Fruit fly (Drosophila melanogaster) whole organism, prepupa: ENCODE results near the gene CG14314.

Experiments used
- CG10631 ChIP-seq: fragments of 200-800 bp; sonication (Bioruptor generic); optimal IDR thresholded peaks from 2 replicates; lab custom pipeline; 2016; ENCODE audit warnings: missing biosample characterization, missing genetic modification characterization
- CG10669 ChIP-seq: fragments of 200-800 bp; sonication (Bioruptor generic); optimal IDR thresholded peaks from 3 replicates; lab custom pipeline; 2018; ENCODE audit warnings: missing biosample characterization, mild to moderate bottlenecking, missing genetic modification characterization, moderate library complexity
- CG11294 ChIP-seq: fragments of 200-800 bp; sonication (Bioruptor generic); IDR thresholded peaks from 2 replicates; pipeline ENCODE4 v1.3.6; 2022; ENCODE audit warnings: missing biosample characterization, missing genetic modification characterization
- CG11762 ChIP-seq: fragments of 200-800 bp; sonication (Bioruptor generic); optimal IDR thresholded peaks from 3 replicates; lab custom pipeline; 2016; ENCODE audit warnings: missing biosample characterization, missing genetic modification characterization; ENCODE audit not compliant: insufficient read depth
- CG11902 ChIP-seq: fragments of 200-800 bp; sonication (Bioruptor generic); optimal IDR thresholded peaks from 3 replicates; lab custom pipeline; 2016; ENCODE audit warnings: missing biosample characterization, missing genetic modification characterization
- CG15336 ChIP-seq: fragments of 200-800 bp; sonication (Bioruptor generic); IDR thresholded peaks from 2 replicates; pipeline ENCODE4 v1.3.6; 2022; ENCODE audit warnings: missing biosample characterization, missing genetic modification characterization
- CG1621 ChIP-seq: fragments of 200-800 bp; sonication (Bioruptor generic); optimal IDR thresholded peaks from 3 replicates; lab custom pipeline; 2018; ENCODE audit warnings: missing biosample characterization, mild to moderate bottlenecking, missing genetic modification characterization
- CG16779 ChIP-seq: fragments of 200-800 bp; sonication (Bioruptor generic); optimal IDR thresholded peaks from 3 replicates; lab custom pipeline; 2017; ENCODE audit warnings: missing biosample characterization, mild to moderate bottlenecking, missing genetic modification characterization
- CG3032 ChIP-seq: fragments of 200-800 bp; optimal IDR thresholded peaks from 2 replicates; lab custom pipeline; 2019; ENCODE audit warnings: missing biosample characterization, mild to moderate bottlenecking, missing genetic modification characterization, moderate library complexity
- CG31627 ChIP-seq: fragments of 200-800 bp; sonication (Bioruptor generic); optimal IDR thresholded peaks from 3 replicates; lab custom pipeline; 2016; ENCODE audit warnings: missing biosample characterization, missing genetic modification characterization
- CG34406 ChIP-seq: fragments of 200-800 bp; sonication (Bioruptor generic); optimal IDR thresholded peaks from 3 replicates; lab custom pipeline; 2016; ENCODE audit warnings: missing biosample characterization, missing genetic modification characterization
- CG3919 ChIP-seq: fragments of 200-800 bp; sonication (Bioruptor generic); optimal IDR thresholded peaks from 3 replicates; lab custom pipeline; 2016; ENCODE audit warnings: missing biosample characterization, missing genetic modification characterization
- CG4318 ChIP-seq: fragments of 200-800 bp; sonication (Bioruptor generic); optimal IDR thresholded peaks from 3 replicates; lab custom pipeline; 2017; ENCODE audit warnings: missing biosample characterization, mild to moderate bottlenecking, missing genetic modification characterization
- CG6276 ChIP-seq: fragments of 200-800 bp; sonication (Bioruptor generic); optimal IDR thresholded peaks from 2 replicates; lab custom pipeline; 2017; ENCODE audit warnings: missing biosample characterization, mild to moderate bottlenecking, missing genetic modification characterization
- CG6792 ChIP-seq: fragments of 200-800 bp; sonication (Bioruptor generic); optimal IDR thresholded peaks from 3 replicates; lab custom pipeline; 2016; ENCODE audit warnings: missing biosample characterization, missing genetic modification characterization
- CG6808 ChIP-seq: fragments of 200-800 bp; sonication (Bioruptor generic); optimal IDR thresholded peaks from 3 replicates; lab custom pipeline; 2017; ENCODE audit warnings: missing biosample characterization, missing genetic modification characterization, mild to moderate bottlenecking, moderate library complexity, missing genetic modification reagents
- CG6854 ChIP-seq: fragments of 200-800 bp; sonication (Bioruptor generic); optimal IDR thresholded peaks from 2 replicates; lab custom pipeline; 2017; ENCODE audit warnings: missing biosample characterization, mild to moderate bottlenecking, missing genetic modification characterization
- CG7368 ChIP-seq: fragments of 200-800 bp; sonication (Bioruptor generic); optimal IDR thresholded peaks from 3 replicates; lab custom pipeline; 2016; ENCODE audit warnings: missing biosample characterization, missing genetic modification characterization
- CG8119 ChIP-seq: fragments of 200-800 bp; sonication (Bioruptor generic); IDR thresholded peaks from 3 replicates; pipeline ENCODE4 v1.3.6; 2022; ENCODE audit warnings: missing biosample characterization, missing genetic modification characterization
- CG8319 ChIP-seq: fragments of 200-800 bp; sonication (Bioruptor generic); optimal IDR thresholded peaks from 3 replicates; lab custom pipeline; 2016; ENCODE audit warnings: missing biosample characterization, missing genetic modification characterization
- CG9139 ChIP-seq: fragments of 200-800 bp; sonication (Bioruptor generic); optimal IDR thresholded peaks from 3 replicates; lab custom pipeline; 2017; ENCODE audit warnings: missing biosample characterization, mild to moderate bottlenecking, missing genetic modification characterization
- Eip75B ChIP-seq: fragments of 200-800 bp; sonication (Bioruptor generic); optimal IDR thresholded peaks from 3 replicates; lab custom pipeline; 2016; ENCODE audit warnings: missing biosample characterization, missing genetic modification characterization
- Eip78C ChIP-seq: fragments of 200-800 bp; sonication (Bioruptor generic); peaks from one replicate; lab custom pipeline; 2016; ENCODE audit warnings: missing biosample characterization, missing genetic modification characterization
- Eip93F ChIP-seq: fragments of 200-800 bp; sonication (Bioruptor generic); optimal IDR thresholded peaks from 2 replicates; lab custom pipeline; 2016; ENCODE audit warnings: missing biosample characterization, mild to moderate bottlenecking, missing genetic modification characterization
- Ets21C ChIP-seq: fragments of 200-800 bp; sonication (Bioruptor generic); optimal IDR thresholded peaks from 3 replicates; lab custom pipeline; 2016; ENCODE audit warnings: missing biosample characterization, missing genetic modification characterization
- Gug ChIP-seq: fragments of 200-800 bp; sonication (Bioruptor generic); IDR thresholded peaks from 2 replicates; pipeline ENCODE4 v1.3.6; 2022; ENCODE audit warnings: missing biosample characterization, missing genetic modification characterization
- Hr38 ChIP-seq: sonication (Bioruptor generic); optimal IDR thresholded peaks from 2 replicates; lab custom pipeline; 2016; ENCODE audit warnings: missing biosample characterization, missing genetic modification characterization
- Hr39 ChIP-seq: fragments of 200-800 bp; sonication (Bioruptor generic); optimal IDR thresholded peaks from 2 replicates; lab custom pipeline; 2016; ENCODE audit warnings: missing biosample characterization, missing genetic modification characterization
- Hr4 ChIP-seq: fragments of 200-800 bp; sonication (Bioruptor generic); optimal IDR thresholded peaks from 3 replicates; lab custom pipeline; 2016; ENCODE audit warnings: missing biosample characterization, missing genetic modification characterization
- Lpt ChIP-seq: fragments of 200-800 bp; sonication (Bioruptor generic); optimal IDR thresholded peaks from 3 replicates; lab custom pipeline; 2016; ENCODE audit warnings: missing biosample characterization, missing genetic modification characterization
- Met ChIP-seq: fragments of 200-800 bp; sonication (Bioruptor generic); optimal IDR thresholded peaks from 3 replicates; lab custom pipeline; 2016; ENCODE audit warnings: missing biosample characterization, missing genetic modification characterization
- OdsH ChIP-seq: fragments of 200-800 bp; sonication (Bioruptor generic); optimal IDR thresholded peaks from 3 replicates; lab custom pipeline; 2016; ENCODE audit warnings: missing biosample characterization, missing genetic modification characterization
- Smox ChIP-seq: fragments of 200-800 bp; sonication (Bioruptor generic); optimal IDR thresholded peaks from 3 replicates; lab custom pipeline; 2016; ENCODE audit warnings: missing biosample characterization, missing genetic modification characterization
- Sox102F ChIP-seq: fragments of 200-800 bp; sonication (Bioruptor generic); optimal IDR thresholded peaks from 2 replicates; lab custom pipeline; 2016; ENCODE audit warnings: missing biosample characterization, mild to moderate bottlenecking, missing genetic modification characterization
- Sox14 ChIP-seq: fragments of 200-800 bp; sonication (Bioruptor generic); optimal IDR thresholded peaks from 3 replicates; lab custom pipeline; 2016; ENCODE audit warnings: missing biosample characterization, missing genetic modification characterization
- Sox15 ChIP-seq: fragments of 200-800 bp; sonication (Bioruptor generic); optimal IDR thresholded peaks from 3 replicates; lab custom pipeline; 2016; ENCODE audit warnings: missing biosample characterization, missing genetic modification characterization
- acj6 ChIP-seq: fragments of 200-800 bp; sonication (Bioruptor generic); optimal IDR thresholded peaks from 3 replicates; lab custom pipeline; 2016; ENCODE audit warnings: missing biosample characterization, missing genetic modification characterization
- cyc ChIP-seq: fragments of 200-800 bp; sonication (Bioruptor generic); optimal IDR thresholded peaks from 3 replicates; lab custom pipeline; 2016; ENCODE audit warnings: missing biosample characterization, missing genetic modification characterization
- dac ChIP-seq: fragments of 200-800 bp; sonication (Bioruptor generic); optimal IDR thresholded peaks from 2 replicates; lab custom pipeline; 2017; ENCODE audit warnings: missing biosample characterization, mild to moderate bottlenecking, missing genetic modification characterization
- dsx ChIP-seq: fragments of 200-800 bp; optimal IDR thresholded peaks from 3 replicates; lab custom pipeline; 2019; ENCODE audit warnings: missing biosample characterization, mild to moderate bottlenecking, missing genetic modification characterization, moderate library complexity; ENCODE audit not compliant: poor library complexity, severe bottlenecking
- eg ChIP-seq: fragments of 200-800 bp; sonication (Bioruptor generic); IDR thresholded peaks from 3 replicates; pipeline ENCODE4 v1.3.6; 2022; ENCODE audit warnings: missing biosample characterization, missing genetic modification characterization
- esn ChIP-seq: fragments of 200-800 bp; sonication (Bioruptor generic); optimal IDR thresholded peaks from 2 replicates; lab custom pipeline; 2016; ENCODE audit warnings: missing biosample characterization, mild to moderate bottlenecking, missing genetic modification characterization, moderate library complexity
- fd59A ChIP-seq: fragments of 200-800 bp; sonication (Bioruptor generic); optimal IDR thresholded peaks from 2 replicates; lab custom pipeline; 2017; ENCODE audit warnings: missing biosample characterization, mild to moderate bottlenecking, missing genetic modification characterization, missing genetic modification reagents
- fd85E ChIP-seq: fragments of 200-800 bp; sonication (Bioruptor generic); optimal IDR thresholded peaks from 3 replicates; lab custom pipeline; 2016; ENCODE audit warnings: missing biosample characterization, missing genetic modification characterization
- fkh ChIP-seq: fragments of 200-800 bp; sonication (Bioruptor generic); optimal IDR thresholded peaks from 3 replicates; lab custom pipeline; 2017; ENCODE audit warnings: missing biosample characterization, mild to moderate bottlenecking, missing genetic modification characterization, moderate library complexity
- net ChIP-seq: fragments of 200-800 bp; sonication (Bioruptor generic); optimal IDR thresholded peaks from 3 replicates; lab custom pipeline; 2016; ENCODE audit warnings: missing biosample characterization, missing genetic modification characterization
- salr ChIP-seq, 2 experiments: fragments of 200-800 bp; sonication (Bioruptor generic); optimal IDR thresholded peaks; 3 replicates each; lab custom pipeline; 2016 to 2018; ENCODE audit warnings: missing biosample characterization in 2 of 2, missing genetic modification characterization in 2 of 2, mild to moderate bottlenecking in 1 of 2
- ss ChIP-seq, 2 experiments: fragments of 200-800 bp; sonication (Bioruptor generic); optimal IDR thresholded peaks; 2 replicates in 1 of 2; 3 replicates in 1 of 2; lab custom pipeline; 2017 to 2018; ENCODE audit warnings: mild to moderate bottlenecking in 2 of 2, missing biosample characterization in 2 of 2, missing genetic modification characterization in 2 of 2, moderate library complexity in 1 of 2
- svp ChIP-seq: fragments of 200-800 bp; sonication (Bioruptor generic); peaks from one replicate; lab custom pipeline; 2016; ENCODE audit warnings: missing biosample characterization, missing genetic modification characterization

Gene CG14314

dm6 chr3R:18185385-18185784, 30.6 kb upstream of the CG14314 start, which contains the start of the genes Arp5 and CG7208 (continued):
- TF ChIP-seq Hr38: no peak
- TF ChIP-seq svp (GFP tag; lab: Kevin White, UChicago): no peak
- no peak for TF ChIP-seq Eip75B (GFP tag; lab: Kevin White, UChicago)
- no peak for TF ChIP-seq CG3919 (GFP tag; lab: Kevin White, UChicago)
- peak; percentile 51 for TF ChIP-seq CG8319 (GFP tag; lab: Kevin White, UChicago)
- peak; percentile 14 for TF ChIP-seq CG11902
- TF ChIP-seq CG16779 (tag; lab: Kevin White, UChicago): no peak
- TF ChIP-seq CG3032 (tag; lab: Kevin White, UChicago): peak; percentile 48
- TF ChIP-seq Sox15 (GFP tag; lab: Kevin White, UChicago): no peak
- peak; percentile 69 for TF ChIP-seq acj6 (GFP tag; lab: Kevin White, UChicago)
- TF ChIP-seq fd85E (GFP tag; lab: Kevin White, UChicago): peak; percentile 10
- peak; percentile 68 for TF ChIP-seq cyc (GFP tag; lab: Kevin White, UChicago)
- TF ChIP-seq Hr39 (GFP tag; lab: Kevin White, UChicago): peak; percentile 68
- TF ChIP-seq CG31627 (GFP tag; lab: Kevin White, UChicago): peak; percentile 71

DNA sequence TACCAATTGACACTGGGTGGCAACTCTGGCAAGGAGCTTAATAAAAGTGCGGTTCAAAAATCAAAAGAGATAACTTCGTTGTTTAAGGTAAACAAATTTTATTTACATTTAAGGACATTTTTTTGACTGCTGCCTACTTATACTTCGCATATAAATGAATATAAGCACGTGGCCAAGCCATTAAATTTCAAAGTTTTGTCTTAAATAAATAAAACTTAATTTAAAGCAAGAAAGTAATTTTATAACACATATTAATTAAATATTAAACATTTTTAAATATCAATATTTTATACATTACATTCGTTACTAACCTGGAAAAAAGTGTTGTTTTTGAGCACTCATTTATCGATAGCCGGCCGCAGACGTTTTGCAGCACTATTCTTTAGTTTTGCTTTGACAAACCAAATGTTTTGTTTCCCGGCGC, 27.2 kb upstream of the CG14314 start, which contains the start of the genes CG12321 and MED17:
Gene CG12321 (minus strand): TSS at position 6 of the 424 bp plus-strand sequence.
Gene MED17 (plus strand): TSS at position 371 of the 424 bp plus-strand sequence.
- TF ChIP-seq Eip78C (GFP tag; lab: Kevin White, UChicago): peak; percentile 91
- peak; percentile 79 for TF ChIP-seq Lpt (GFP tag; lab: Kevin White, UChicago)
- peak; percentile 86 for TF ChIP-seq Sox15 (GFP tag; lab: Kevin White, UChicago)
- TF ChIP-seq net (GFP tag; lab: Kevin White, UChicago): peak; percentile 76
- TF ChIP-seq salr (GFP tag; optimal IDR thresholded peaks at IDR 0.05; lab: Kevin White, UChicago): peak; percentile 43 to 89
- peak; percentile 88 for TF ChIP-seq CG3919 (GFP tag; lab: Kevin White, UChicago)
- peak; percentile 64 for TF ChIP-seq CG6792
- TF ChIP-seq CG10669 (GFP tag; lab: Kevin White, UChicago): peak; percentile 78
- TF ChIP-seq CG34406 (GFP tag; lab: Kevin White, UChicago): peak; percentile 87
- TF ChIP-seq fd59A (GFP tag; lab: Kevin White, UChicago): peak; percentile 72
- peak; percentile 82 for TF ChIP-seq CG15336 (GFP tag; lab: Robert Waterston, UW)
- TF ChIP-seq CG4318 (GFP tag; lab: Kevin White, UChicago): peak; percentile 88
- TF ChIP-seq Met (GFP tag; lab: Kevin White, UChicago): peak; percentile 82
- peak; percentile 65 for TF ChIP-seq Ets21C (GFP tag; lab: Kevin White, UChicago)
- TF ChIP-seq Eip93F (GFP tag; lab: Kevin White, UChicago): no peak
- peak; percentile 57 for TF ChIP-seq dac (GFP tag; lab: Kevin White, UChicago)
- no peak for TF ChIP-seq CG6808
- TF ChIP-seq CG9139: peak; percentile 6
- TF ChIP-seq dsx (GFP tag; lab: Kevin White, UChicago): peak; percentile 59
- peak; percentile 85 for TF ChIP-seq eg (GFP tag; lab: Robert Waterston, UW)
- TF ChIP-seq CG8119 (GFP tag; lab: Robert Waterston, UW): peak; percentile 72; the same call in 2 of the 3 replicates
- TF ChIP-seq Hr38: no peak
- TF ChIP-seq CG10631 (GFP tag; lab: Kevin White, UChicago): peak; percentile 90
- peak; percentile 92 for TF ChIP-seq OdsH (GFP tag; lab: Kevin White, UChicago)
- TF ChIP-seq fd85E (GFP tag; lab: Kevin White, UChicago): peak; percentile 54
- no peak for TF ChIP-seq fkh
- TF ChIP-seq CG6276 (GFP tag; lab: Kevin White, UChicago): no peak
- TF ChIP-seq CG7368 (GFP tag; lab: Kevin White, UChicago): peak; percentile 80
- TF ChIP-seq CG6854: peak; percentile 37
- peak; percentile 80 for TF ChIP-seq esn
- TF ChIP-seq CG1621 (tag; lab: Kevin White, UChicago): peak; percentile 54
- peak; percentile 79 for TF ChIP-seq Hr4 (GFP tag; lab: Kevin White, UChicago)
- TF ChIP-seq ss (GFP tag; optimal IDR thresholded peaks at IDR 0.05; lab: Kevin White, UChicago): no peak
- peak; percentile 93 for TF ChIP-seq acj6 (GFP tag; lab: Kevin White, UChicago)
- peak; percentile 78 for TF ChIP-seq Hr39 (GFP tag; lab: Kevin White, UChicago)
- no peak for TF ChIP-seq CG16779 (tag; lab: Kevin White, UChicago)
- TF ChIP-seq Gug (GFP tag; lab: Robert Waterston, UW): peak; percentile 79
- peak; percentile 75 for TF ChIP-seq CG11762 (GFP tag; lab: Kevin White, UChicago)
- peak; percentile 72; the same call in 1 of the 2 replicates for TF ChIP-seq CG11294 (GFP tag; lab: Robert Waterston, UW)
- no peak for TF ChIP-seq Sox102F (GFP tag; lab: Kevin White, UChicago)
- peak; percentile 81 for TF ChIP-seq Sox14 (GFP tag; lab: Kevin White, UChicago)
- TF ChIP-seq cyc (GFP tag; lab: Kevin White, UChicago): peak; percentile 80
- no peak for TF ChIP-seq Smox (GFP tag; lab: Kevin White, UChicago)
